Fruit fly (Drosophila melanogaster): ENCODE results near the gene Vps16B.
A peak's percentile ranks its signal among the peaks of the same experiment; 100 is the strongest.

DNA sequence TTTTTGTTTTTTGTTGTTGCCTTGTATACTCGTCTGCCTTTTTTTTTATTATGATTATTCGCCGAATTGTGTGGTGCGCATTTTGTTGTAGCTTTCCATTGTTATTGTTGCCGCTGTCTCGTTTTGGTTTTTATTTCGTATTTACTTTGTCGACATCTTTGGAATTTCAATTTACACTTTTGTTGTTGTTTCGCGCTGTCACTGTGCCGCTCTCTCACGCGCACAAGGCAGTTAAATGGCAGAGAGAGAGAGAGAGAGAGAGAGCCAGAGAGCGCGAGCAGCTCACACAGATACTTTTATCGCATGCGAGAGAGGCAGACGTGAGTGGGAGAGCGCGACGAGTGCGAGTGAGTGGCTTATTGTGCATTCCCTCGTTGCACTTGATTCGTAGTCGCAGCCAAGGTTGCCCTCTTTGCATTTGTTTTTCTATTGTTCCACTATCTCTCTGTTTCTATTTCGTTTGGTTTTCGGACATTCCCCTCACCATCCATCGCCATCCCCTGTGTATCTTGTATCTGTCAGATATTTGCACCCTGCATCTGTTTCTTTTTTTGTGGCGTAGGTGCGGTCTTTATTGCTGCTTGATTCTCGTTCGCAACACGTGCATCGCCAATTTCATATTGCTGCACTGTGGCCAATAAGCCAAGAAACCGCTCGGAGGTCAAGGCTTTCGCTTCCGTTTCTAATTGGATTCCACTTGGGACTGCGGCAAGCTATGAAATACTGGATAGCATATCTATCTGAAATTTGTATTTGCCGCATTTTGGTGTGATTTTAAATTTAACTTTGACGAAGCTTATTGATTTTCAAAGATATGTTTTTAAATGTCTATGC is 41.7 kb downstream of the Vps16B start:
- TF ChIP-seq CG8478 (optimal IDR thresholded peaks at IDR 0.05), result peak; percentile 8
- peak in 1 of 2 experiments; percentile 8 for TF ChIP-seq CTCF (optimal IDR thresholded peaks at IDR 0.05)

All from S2 (cell line).